Worm (Caenorhabditis elegans): ENCODE results near the gene ift-81.
A peak's percentile ranks its signal among the peaks of the same experiment; 100 is the strongest.

The ift-81 gene

DNA sequence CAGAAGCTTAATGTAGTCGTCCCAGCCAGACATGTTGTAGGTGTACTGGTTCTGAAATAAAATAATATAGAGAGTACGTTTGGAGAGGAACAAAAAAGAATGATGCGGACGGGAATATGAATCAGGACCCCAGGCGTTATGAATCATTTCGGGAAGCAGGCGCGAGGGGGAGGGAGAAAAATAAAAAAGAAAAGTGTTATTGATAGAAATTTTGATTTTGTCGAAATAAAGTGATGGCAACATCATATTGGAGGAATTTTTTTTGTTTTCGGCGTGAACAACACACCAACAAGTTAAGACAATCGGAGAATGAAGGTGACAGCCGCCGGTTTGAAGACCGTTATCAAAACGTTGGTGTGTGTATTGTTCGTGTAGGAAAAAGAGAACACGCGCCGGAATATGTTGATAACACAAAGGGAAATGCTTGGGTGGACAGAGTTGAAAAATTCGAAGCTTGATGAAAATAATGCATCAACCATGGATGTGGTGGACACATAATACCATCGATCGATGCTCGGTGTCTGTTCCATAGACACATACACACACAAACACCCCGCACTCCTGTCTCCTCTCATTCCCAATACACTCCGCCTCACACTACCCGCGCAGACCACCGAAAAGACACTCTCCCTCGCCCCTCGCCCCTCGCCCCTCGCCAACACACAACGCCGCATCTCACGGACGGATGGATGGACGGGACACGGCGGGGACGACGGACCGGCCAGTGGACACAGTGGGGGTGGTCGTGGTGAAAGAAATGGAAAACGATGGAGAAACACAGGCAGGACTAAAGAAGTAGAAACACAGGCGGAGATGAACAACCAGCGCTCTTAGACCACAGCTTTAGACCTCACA lies 55.9 kb downstream of the ift-81 start, which contains the start of gene pfn-2:
Gene pfn-2 (minus strand): TSS at position 51 of the 855 bp plus-strand sequence.
- TF ChIP-seq tlf-1 (GFP tag; optimal IDR thresholded peaks at IDR 0.05) (no peak), F52B5.7 (tag; optimal IDR thresholded peaks at IDR 0.05) (peak; percentile 16), nfyb-1 (GFP tag; IDR thresholded peaks at IDR 0.05) (peak; percentile 69), K12H6.12 (tag; optimal IDR thresholded peaks at IDR 0.05) (peak; percentile 13), cebp-1 (GFP tag; IDR thresholded peaks at IDR 0.05) (no peak), cebp-1 (tag; optimal IDR thresholded peaks at IDR 0.05) (peak; percentile 48), zfh-2 (GFP tag; conservative IDR thresholded peaks at IDR 0.05) (peak; percentile 98), chd-7 (tag; optimal IDR thresholded peaks at IDR 0.05) (peak; percentile 40), nhr-80 (tag; optimal IDR thresholded peaks at IDR 0.05) (peak; percentile 79), Y67H2A.10 (GFP tag; conservative IDR thresholded peaks at IDR 0.05) (no peak), ceh-27 (GFP tag; optimal IDR thresholded peaks at IDR 0.05) (peak; percentile 37), gei-17 (GFP tag; optimal IDR thresholded peaks at IDR 0.05) (peak; percentile 53), ekl-4 (GFP tag; IDR thresholded peaks at IDR 0.05) (0 out of 2 replicates have a peak, but pooled peaks have one; percentile 35), egrh-3 (GFP tag; IDR thresholded peaks at IDR 0.05) (peak; percentile 83; the same call in 1 of the 2 replicates), F37B4.10 (GFP tag; IDR thresholded peaks at IDR 0.05) (0 out of 2 replicates have a peak, but pooled peaks have one; percentile 77), attf-5 (GFP tag; optimal IDR thresholded peaks at IDR 0.05) (peak; percentile 8), ceh-58 (GFP tag; IDR thresholded peaks at IDR 0.05) (0 out of 2 replicates have a peak, but pooled peaks have one; percentile 49), rec-8 (tag; optimal IDR thresholded peaks at IDR 0.05) (no peak), ztf-6 (GFP tag; IDR thresholded peaks at IDR 0.05) (no peak), ets-4 (GFP tag; optimal IDR thresholded peaks at IDR 0.05) (peak; percentile 28), dox-1 (GFP tag; IDR thresholded peaks at IDR 0.05) (peak; percentile 58; the same call in 1 of the 2 replicates)

DNA sequence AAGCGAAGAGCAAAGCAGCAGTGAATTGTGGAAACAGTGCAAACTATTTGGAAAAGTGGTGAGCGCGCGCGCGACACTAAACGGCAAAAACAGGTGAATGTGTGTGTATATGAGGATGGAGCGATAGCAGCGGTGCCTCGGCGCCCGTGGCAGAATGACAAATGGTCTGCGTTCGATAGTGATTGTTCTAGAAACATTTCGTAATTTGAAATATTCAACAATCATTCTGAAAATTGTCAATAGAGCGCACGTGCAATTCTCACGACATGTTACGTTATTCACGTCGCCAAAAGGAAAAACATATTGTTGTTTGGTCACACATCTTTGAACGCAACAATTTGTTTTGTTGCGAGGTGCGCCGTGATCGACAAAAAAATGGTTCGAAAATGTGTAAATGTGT lies 56.9 kb downstream of the ift-81 start:
- TF ChIP-seq nhr-80 (tag; optimal IDR thresholded peaks at IDR 0.05) (peak; percentile 61), B0336.3 (GFP tag; IDR thresholded peaks at IDR 0.05) (peak; percentile 60), cebp-1 (GFP tag; IDR thresholded peaks at IDR 0.05) (peak; percentile 71), cebp-1 (tag; optimal IDR thresholded peaks at IDR 0.05) (peak; percentile 89), bed-2 (GFP tag; IDR thresholded peaks at IDR 0.05) (no peak), attf-5 (GFP tag; optimal IDR thresholded peaks at IDR 0.05) (peak; percentile 15), Y95B8A.8 (GFP tag; IDR thresholded peaks at IDR 0.05) (no peak), lin-40 (tag; optimal IDR thresholded peaks at IDR 0.05) (peak; percentile 14), akir-1 (GFP tag; optimal IDR thresholded peaks at IDR 0.05) (no peak), K11D2.4 (GFP tag; IDR thresholded peaks at IDR 0.05) (no peak), ceh-58 (GFP tag; IDR thresholded peaks at IDR 0.05) (no peak), nhr-27 (tag; optimal IDR thresholded peaks at IDR 0.05) (no peak), snpc-4 (GFP tag; optimal IDR thresholded peaks at IDR 0.05) (no peak), snpc-4 (tag; optimal IDR thresholded peaks at IDR 0.05) (peak in 1 of 4 experiments; percentile 38), lin-54 (GFP tag; optimal IDR thresholded peaks at IDR 0.05) (no peak)
